Worm (Caenorhabditis elegans) whole organism, L2 larva: Measurements from ENCODE around the gene mpz-3.

Source experiments
- F13H6.1 ChIP-seq: sonication (generic microtip); optimal IDR thresholded peaks from 2 replicates; lab custom pipeline; 2016; ENCODE audit warnings: missing genetic modification characterization, missing compliant biosample characterization
- ceh-16 ChIP-seq: fragments of 150-350 bp; optimal IDR thresholded peaks from 2 replicates; lab custom pipeline; 2014; ENCODE audit warnings: missing biosample characterization, missing genetic modification characterization
- dmd-4 ChIP-seq: sonication (generic microtip); optimal IDR thresholded peaks from 2 replicates; lab custom pipeline; 2017; ENCODE audit warnings: missing biosample characterization, missing genetic modification characterization
- mdl-1 ChIP-seq, 2 experiments: fragments of 150-350 bp in 1 of 2; sonication (generic microtip) in 1 of 2; optimal IDR thresholded peaks; 2 replicates each; lab custom pipeline; 2017; ENCODE audit warnings: missing biosample characterization in 2 of 2, missing genetic modification characterization in 2 of 2
- nhr-237 ChIP-seq: fragments of 150-350 bp; optimal IDR thresholded peaks from 2 replicates; lab custom pipeline; 2014; ENCODE audit warnings: missing biosample characterization, missing genetic modification characterization
- skn-1 ChIP-seq: sonication (generic microtip); optimal IDR thresholded peaks from 2 replicates; lab custom pipeline; 2017; ENCODE audit warnings: missing biosample characterization, missing genetic modification characterization
- sma-3 ChIP-seq: sonication (generic microtip); optimal IDR thresholded peaks from 2 replicates; lab custom pipeline; 2016; ENCODE audit warnings: missing genetic modification reagents, missing genetic modification characterization, missing compliant biosample characterization

DNA sequence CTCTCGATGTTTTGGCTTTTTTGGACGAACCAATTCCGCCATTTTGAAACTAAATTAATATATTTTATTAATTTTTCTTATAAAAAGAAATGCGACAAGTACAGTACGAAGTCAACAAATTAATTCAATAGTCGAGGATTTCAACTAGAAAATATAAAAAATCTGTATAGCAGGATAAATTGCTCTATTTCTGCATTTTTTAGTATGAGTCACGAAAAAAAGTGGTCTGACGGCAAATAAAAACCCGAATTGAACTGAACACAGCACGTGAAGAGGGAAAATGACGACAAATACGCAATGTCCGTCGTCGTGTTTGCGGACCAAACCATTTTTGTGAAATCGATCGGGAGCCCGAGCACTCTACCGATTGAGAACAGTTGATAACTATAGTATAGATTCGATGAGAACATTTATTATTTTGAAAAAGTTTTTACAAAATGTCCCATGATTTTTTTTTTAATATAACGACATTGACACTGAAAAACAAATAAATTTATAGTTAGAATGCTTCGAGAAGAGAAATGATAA lies 44.2 kb upstream of the mpz-3 start, which contains the start of gene epg-5:
- TF ChIP-seq mdl-1 (tag; optimal IDR thresholded peaks at IDR 0.05; lab: Kevin White, UChicago) (peak in 1 of 2 experiments; percentile 19), skn-1 (tag; lab: Kevin White, UChicago) (no peak), sma-3 (GFP tag; lab: Kevin White, UChicago) (no peak), dmd-4 (tag; lab: Kevin White, UChicago) (no peak), F13H6.1 (tag; lab: Kevin White, UChicago) (no peak), nhr-237 (tag; lab: Kevin White, UChicago) (no peak), ceh-16 (tag; lab: Kevin White, UChicago) (no peak)
